Worm (Caenorhabditis elegans) whole organism, young adult: ENCODE data around the gene prdm-14.

Experiments used
- D2030.7 ChIP-seq: fragments of 200-800 bp; sonication (Bioruptor generic); IDR thresholded peaks from 2 replicates; pipeline ENCODE4 v1.3.6; 2022; ENCODE audit warnings: missing genetic modification reagents, missing genetic modification characterization, missing compliant biosample characterization
- F23B12.7 ChIP-seq: sonication (generic microtip); optimal IDR thresholded peaks from 2 replicates; lab custom pipeline; 2017; ENCODE audit warnings: missing genetic modification characterization, mild to moderate bottlenecking, missing compliant biosample characterization, antibody characterized with exemption, moderate library complexity; ENCODE audit not compliant: insufficient read depth
- F49E8.2 ChIP-seq: sonication (generic microtip); optimal IDR thresholded peaks from 3 replicates; lab custom pipeline; 2017; ENCODE audit warnings: missing genetic modification characterization, mild to moderate bottlenecking, missing compliant biosample characterization, antibody characterized with exemption, moderate library complexity; ENCODE audit not compliant: insufficient read depth
- F52B5.7 ChIP-seq: sonication (generic microtip); optimal IDR thresholded peaks from 2 replicates; lab custom pipeline; 2016; ENCODE audit warnings: mild to moderate bottlenecking, missing genetic modification characterization, missing compliant biosample characterization
- F55B11.4 ChIP-seq: sonication (generic microtip); optimal IDR thresholded peaks from 2 replicates; lab custom pipeline; 2016; ENCODE audit warnings: missing compliant biosample characterization, missing genetic modification characterization, borderline replicate concordance; ENCODE audit not compliant: insufficient read depth
- F57A8.1 ChIP-seq: fragments of 200-800 bp; sonication (Bioruptor generic); optimal IDR thresholded peaks from 2 replicates; lab custom pipeline; 2018; ENCODE audit warnings: mild to moderate bottlenecking, missing genetic modification characterization, moderate library complexity, missing compliant biosample characterization
- K11D2.4 ChIP-seq: fragments of 200-800 bp; sonication (Bioruptor generic); IDR thresholded peaks from 2 replicates; pipeline ENCODE4 v1.3.6; 2022; ENCODE audit warnings: missing genetic modification reagents, missing genetic modification characterization, missing compliant biosample characterization
- T26A5.8 ChIP-seq: sonication (generic microtip); optimal IDR thresholded peaks from 2 replicates; lab custom pipeline; 2016; ENCODE audit warnings: missing genetic modification characterization, missing compliant biosample characterization
- Y53F4B.3 ChIP-seq: fragments of 200-800 bp; sonication (Bioruptor generic); IDR thresholded peaks from 2 replicates; pipeline ENCODE4 v1.3.6; 2022; ENCODE audit warnings: missing genetic modification reagents, missing genetic modification characterization, missing compliant biosample characterization
- ZK185.1 ChIP-seq: sonication (generic microtip); optimal IDR thresholded peaks from 2 replicates; lab custom pipeline; 2016; ENCODE audit warnings: mild to moderate bottlenecking, missing genetic modification characterization, missing compliant biosample characterization; ENCODE audit not compliant: poor library complexity, severe bottlenecking
- akir-1 ChIP-seq: fragments of 200-800 bp; sonication (Bioruptor generic); optimal IDR thresholded peaks from 2 replicates; lab custom pipeline; 2018; ENCODE audit warnings: mild to moderate bottlenecking, missing genetic modification characterization, moderate library complexity, missing compliant biosample characterization
- ama-1 ChIP-seq, 3 experiments: fragments of 150-350 bp in 1 of 3; sonication (generic microtip) in 2 of 3; optimal IDR thresholded peaks; 2 replicates each; lab custom pipeline; 2014 to 2018; ENCODE audit warnings: missing biosample characterization in 2 of 3, missing genetic modification characterization in 2 of 3, missing genetic modification reagents in 2 of 3
- attf-5 ChIP-seq: fragments of 200-800 bp; sonication (Bioruptor generic); optimal IDR thresholded peaks from 2 replicates; lab custom pipeline; 2018; ENCODE audit warnings: mild to moderate bottlenecking, missing genetic modification characterization, missing compliant biosample characterization
- ceh-100 ChIP-seq: fragments of 200-800 bp; sonication (Bioruptor generic); IDR thresholded peaks from 2 replicates; pipeline ENCODE4 v1.3.6; 2022; ENCODE audit warnings: missing genetic modification reagents, missing genetic modification characterization, missing compliant biosample characterization
- ceh-40 ChIP-seq: fragments of 200-800 bp; sonication (Bioruptor generic); IDR thresholded peaks from 2 replicates; pipeline ENCODE4 v1.3.6; 2022; ENCODE audit warnings: missing genetic modification characterization, missing compliant biosample characterization
- die-1 ChIP-seq: sonication (generic microtip); optimal IDR thresholded peaks from 2 replicates; lab custom pipeline; 2016; ENCODE audit warnings: missing genotype, mild to moderate bottlenecking, missing genetic modification characterization, missing compliant biosample characterization
- efl-1 ChIP-seq: fragments of 150-350 bp; optimal IDR thresholded peaks from 2 replicates; lab custom pipeline; 2014; ENCODE audit warnings: missing biosample characterization, missing genetic modification reagents, missing genetic modification characterization
- egl-44 ChIP-seq: fragments of 200-800 bp; sonication (Bioruptor generic); IDR thresholded peaks from 2 replicates; pipeline ENCODE4 v1.3.6; 2022; ENCODE audit warnings: missing genetic modification reagents, missing genetic modification characterization, missing compliant biosample characterization
- fkh-3 ChIP-seq: sonication (generic microtip); optimal IDR thresholded peaks from 2 replicates; lab custom pipeline; 2016; ENCODE audit warnings: mild to moderate bottlenecking, missing genetic modification characterization, missing compliant biosample characterization
- hlh-12 ChIP-seq: sonication (generic microtip); optimal IDR thresholded peaks from 2 replicates; lab custom pipeline; 2016; ENCODE audit warnings: missing genetic modification characterization, missing compliant biosample characterization
- hmg-1.2 ChIP-seq: fragments of 200-800 bp; sonication (Bioruptor generic); IDR thresholded peaks from 2 replicates; pipeline ENCODE4 v1.3.6; 2022; ENCODE audit warnings: missing genetic modification reagents, missing genetic modification characterization, missing compliant biosample characterization
- hrde-1 ChIP-seq: sonication (generic microtip); optimal IDR thresholded peaks from 2 replicates; lab custom pipeline; 2016; ENCODE audit warnings: missing genetic modification characterization, mild to moderate bottlenecking, missing compliant biosample characterization, moderate library complexity, missing genotype, missing genetic modification reagents, borderline replicate concordance
- hsf-1 ChIP-seq: fragments of 200-800 bp; sonication (Bioruptor generic); IDR thresholded peaks from 2 replicates; pipeline ENCODE4 v1.3.6; 2022; ENCODE audit warnings: missing genetic modification reagents, missing genetic modification characterization, missing compliant biosample characterization
- lag-1 ChIP-seq: fragments of 200-800 bp; sonication (Bioruptor generic); IDR thresholded peaks from 2 replicates; pipeline ENCODE4 v1.3.6; 2022; ENCODE audit warnings: missing genetic modification reagents, missing genetic modification characterization, missing compliant biosample characterization
- lir-1 ChIP-seq: fragments of 200-800 bp; sonication (Bioruptor generic); conservative IDR thresholded peaks from 2 replicates; pipeline ENCODE4 v1.3.6; 2022; ENCODE audit warnings: missing genetic modification reagents, missing genetic modification characterization, missing compliant biosample characterization
- madf-10 ChIP-seq: sonication (generic microtip); optimal IDR thresholded peaks from 2 replicates; lab custom pipeline; 2016; ENCODE audit warnings: mild to moderate bottlenecking, missing genetic modification characterization, missing compliant biosample characterization
- madf-6 ChIP-seq: fragments of 200-800 bp; sonication (Bioruptor generic); IDR thresholded peaks from 2 replicates; pipeline ENCODE4 v1.3.6; 2022; ENCODE audit warnings: missing genetic modification reagents, missing genetic modification characterization, missing compliant biosample characterization
- madf-8 ChIP-seq: fragments of 200-800 bp; sonication (Bioruptor generic); conservative IDR thresholded peaks from 2 replicates; pipeline ENCODE4 v1.3.6; 2022; ENCODE audit warnings: missing genetic modification reagents, missing genetic modification characterization, missing compliant biosample characterization
- mcd-1 ChIP-seq: fragments of 200-800 bp; sonication (Bioruptor generic); IDR thresholded peaks from 2 replicates; pipeline ENCODE4 v1.3.6; 2022; ENCODE audit warnings: missing genetic modification reagents, missing genetic modification characterization, missing compliant biosample characterization
- nhr-179 ChIP-seq: sonication (generic microtip); optimal IDR thresholded peaks from 2 replicates; lab custom pipeline; 2016; ENCODE audit warnings: mild to moderate bottlenecking, missing genetic modification characterization, missing compliant biosample characterization
- nhr-90 ChIP-seq: sonication (generic microtip); optimal IDR thresholded peaks from 2 replicates; lab custom pipeline; 2016; ENCODE audit warnings: missing genotype, mild to moderate bottlenecking, missing genetic modification characterization, missing compliant biosample characterization
- pha-4 ChIP-seq: fragments of 150-350 bp; sonication (generic microtip); optimal IDR thresholded peaks from 2 replicates; lab custom pipeline; 2014; ENCODE audit warnings: missing biosample characterization, missing genetic modification reagents, missing genetic modification characterization
- repo-1 ChIP-seq: sonication (generic microtip); optimal IDR thresholded peaks from 2 replicates; lab custom pipeline; 2017; ENCODE audit warnings: mild to moderate bottlenecking, missing genetic modification characterization, missing compliant biosample characterization
- rpc-1 ChIP-seq, 2 experiments: fragments of 150-350 bp in 1 of 2; sonication (generic microtip) in 1 of 2; optimal IDR thresholded peaks; 2 replicates each; lab custom pipeline; 2014 to 2018; ENCODE audit warnings: missing biosample characterization in 1 of 2, missing genetic modification characterization in 1 of 2, missing genetic modification reagents in 1 of 2, missing genotype in 1 of 2
- sdz-38 ChIP-seq: sonication (generic microtip); optimal IDR thresholded peaks from 2 replicates; lab custom pipeline; 2016; ENCODE audit warnings: missing genotype, missing genetic modification characterization, missing compliant biosample characterization
- zfh-2 ChIP-seq: fragments of 200-800 bp; sonication (Bioruptor generic); conservative IDR thresholded peaks from 2 replicates; pipeline ENCODE4 v1.3.6; 2022; ENCODE audit warnings: missing genetic modification reagents, missing genetic modification characterization, missing compliant biosample characterization
- ztf-18 ChIP-seq: sonication (generic microtip); optimal IDR thresholded peaks from 2 replicates; lab custom pipeline; 2016; ENCODE audit warnings: missing genotype, mild to moderate bottlenecking, missing genetic modification characterization, missing compliant biosample characterization
- ztf-25 ChIP-seq: fragments of 200-800 bp; sonication (Bioruptor generic); IDR thresholded peaks from 2 replicates; pipeline ENCODE4 v1.3.6; 2022; ENCODE audit warnings: missing genetic modification reagents, missing genetic modification characterization, missing compliant biosample characterization
- ztf-28 ChIP-seq: fragments of 200-800 bp; sonication (Bioruptor generic); IDR thresholded peaks from 2 replicates; pipeline ENCODE4 v1.3.6; 2022; ENCODE audit warnings: missing genetic modification reagents, missing genetic modification characterization, missing compliant biosample characterization

The prdm-14 gene

ce11 chrX:9053426-9053825, 7.4 kb downstream of the prdm-14 start:
- TF ChIP-seq rpc-1 (optimal IDR thresholded peaks at IDR 0.05; lab: Kevin White, UChicago): no peak
- no peak for TF ChIP-seq rpc-1 (tag; optimal IDR thresholded peaks at IDR 0.05; lab: Kevin White, UChicago)
- TF ChIP-seq lag-1 (GFP tag; lab: Robert Waterston, UW): no peak
- no peak for TF ChIP-seq nhr-179 (tag; lab: Kevin White, UChicago)
- TF ChIP-seq lir-1: no peak
- no peak for TF ChIP-seq ceh-100
- no peak for TF ChIP-seq ztf-18 (tag; lab: Kevin White, UChicago)
- TF ChIP-seq efl-1: no peak
- no peak for TF ChIP-seq hsf-1 (GFP tag; lab: Robert Waterston, UW)
- no peak for TF ChIP-seq hlh-12 (tag; lab: Kevin White, UChicago)
- no peak for TF ChIP-seq madf-10 (tag; lab: Kevin White, UChicago)
- no peak for TF ChIP-seq mcd-1 (GFP tag; lab: Robert Waterston, UW)
- TF ChIP-seq sdz-38 (tag; lab: Kevin White, UChicago): no peak
- no peak for TF ChIP-seq attf-5

ce11 chrX:9057352-9057751, 11.3 kb downstream of the prdm-14 start, which contains the start of gene F47E1.2:
F47E1.2 (plus strand) TSS chrX:9057652.
- TF ChIP-seq repo-1: no peak
- no peak for TF ChIP-seq D2030.7 (GFP tag; lab: Robert Waterston, UW)
- no peak for TF ChIP-seq die-1 (tag; lab: Kevin White, UChicago)
- no peak for TF ChIP-seq egl-44 (GFP tag; lab: Robert Waterston, UW)
- no peak for TF ChIP-seq F57A8.1 (GFP tag; lab: Kevin White, UChicago)
- no peak for TF ChIP-seq madf-6 (GFP tag; lab: Robert Waterston, UW)
- TF ChIP-seq K11D2.4 (GFP tag; lab: Robert Waterston, UW): no peak

DNA sequence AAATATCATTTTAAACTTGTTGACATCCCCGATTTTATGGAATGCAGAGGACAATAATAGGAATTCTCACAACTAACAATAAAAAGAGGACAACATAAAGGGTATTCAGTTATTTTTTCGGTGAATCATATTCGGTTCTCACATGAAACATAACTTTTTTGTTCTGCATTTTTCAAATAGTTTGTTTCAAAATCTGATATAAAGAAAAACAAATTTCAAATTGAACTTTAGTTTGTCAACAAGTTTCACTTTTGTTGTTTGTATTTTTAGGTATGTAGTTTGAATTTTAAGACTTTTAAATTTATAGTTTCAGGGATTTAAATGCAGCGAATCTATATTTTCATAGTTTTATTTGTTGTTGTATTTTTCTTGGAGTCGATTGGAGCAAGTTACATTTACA, 16.5 kb downstream of the prdm-14 start, which contains the start of gene F47E1.4:
Gene F47E1.4, plus strand, starts transcription at position 301 of the 400 bp plus-strand sequence.
- TF ChIP-seq zfh-2 (GFP tag; lab: Robert Waterston, UW): no peak
- no peak for TF ChIP-seq F23B12.7
- no peak for TF ChIP-seq madf-8 (GFP tag; lab: Robert Waterston, UW)
- no peak for TF ChIP-seq F52B5.7
- TF ChIP-seq ztf-25: no peak
- no peak for TF ChIP-seq ceh-40 (GFP tag; lab: Robert Waterston, UW)
- no peak for TF ChIP-seq nhr-90 (tag; lab: Kevin White, UChicago)
- no peak for TF ChIP-seq hrde-1
- TF ChIP-seq ztf-28 (GFP tag; lab: Robert Waterston, UW): no peak
- TF ChIP-seq ama-1 (optimal IDR thresholded peaks at IDR 0.05; lab: Kevin White, UChicago): no peak
- TF ChIP-seq ama-1 (GFP tag; optimal IDR thresholded peaks at IDR 0.05; lab: Kevin White, UChicago): no peak
- no peak for TF ChIP-seq hmg-1.2 (GFP tag; lab: Robert Waterston, UW)
- no peak for TF ChIP-seq lag-1 (GFP tag; lab: Robert Waterston, UW)
- no peak for TF ChIP-seq fkh-3
- no peak for TF ChIP-seq Y53F4B.3 (GFP tag; lab: Robert Waterston, UW)

ce11 chrX:9063439-9063838, 17.4 kb downstream of the prdm-14 start:
- TF ChIP-seq F55B11.4 (tag; lab: Kevin White, UChicago) (no peak), ztf-25 (no peak), F49E8.2 (no peak), pha-4 (no peak), T26A5.8 (tag; lab: Kevin White, UChicago) (no peak), F23B12.7 (no peak), ZK185.1 (tag; lab: Kevin White, UChicago) (no peak), akir-1 (GFP tag; lab: Kevin White, UChicago) (no peak), lir-1 (no peak)
